Fruit fly (Drosophila melanogaster): ENCODE data around the gene Gr93c.
A peak's percentile ranks its signal among the peaks of the same experiment; 100 is the strongest.

The Gr93c gene

DNA sequence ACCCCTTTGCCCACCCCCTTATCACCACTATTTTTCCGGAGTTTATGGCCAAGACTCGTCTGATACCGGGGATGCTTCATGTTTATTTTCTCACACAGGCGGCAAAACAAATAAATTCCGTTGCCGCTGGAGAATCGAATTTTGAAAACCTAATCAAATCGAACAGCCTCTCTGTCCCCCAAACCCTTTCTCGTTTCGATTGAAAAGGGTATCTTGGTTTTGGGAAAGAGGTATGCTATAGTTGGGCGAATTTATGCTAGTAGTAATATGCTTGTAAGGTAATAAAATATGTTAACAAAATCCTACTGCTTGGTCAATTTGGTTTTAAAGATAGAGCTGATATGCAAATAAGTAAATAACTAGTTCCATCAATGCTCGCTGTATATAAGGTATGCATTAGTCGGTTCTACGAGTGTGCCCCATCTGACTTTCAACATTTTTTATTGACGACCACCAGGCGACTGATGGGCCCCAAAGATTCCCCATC lies 17.0 kb downstream of the Gr93c start (continued):
- TF ChIP-seq CG17328 (GFP tag; IDR thresholded peaks at IDR 0.05) (peak; percentile 91), CG11398 (GFP tag; optimal IDR thresholded peaks at IDR 0.05) (peak; percentile 76), CG11723 (GFP tag; optimal IDR thresholded peaks at IDR 0.05) (no peak), da (GFP tag; optimal IDR thresholded peaks at IDR 0.05) (peak; percentile 55), Dp (GFP tag; optimal IDR thresholded peaks at IDR 0.05) (no peak), CG7745 (tag; optimal IDR thresholded peaks at IDR 0.05) (peak; percentile 39), NK7.1 (GFP tag; optimal IDR thresholded peaks at IDR 0.05) (no peak), CG17361 (GFP tag; IDR thresholded peaks at IDR 0.05) (peak; percentile 66), tna (GFP tag; IDR thresholded peaks at IDR 0.05; ENCODE audit: partially characterized antibody) (no peak), Sry-δ (GFP tag; optimal IDR thresholded peaks at IDR 0.05) (peak; percentile 14), CG12104 (GFP tag; optimal IDR thresholded peaks at IDR 0.05) (peak; percentile 43), Nf-YC (tag; optimal IDR thresholded peaks at IDR 0.05) (no peak), Optix (GFP tag; IDR thresholded peaks at IDR 0.05) (peak; percentile 84), wek (GFP tag; optimal IDR thresholded peaks at IDR 0.05) (no peak), corto (GFP tag; optimal IDR thresholded peaks at IDR 0.05) (no peak), Chrac-16 (GFP tag; optimal IDR thresholded peaks at IDR 0.05) (peak; percentile 80), CG6765 (GFP tag; optimal IDR thresholded peaks at IDR 0.05) (no peak), Sin3A (optimal IDR thresholded peaks at IDR 0.05) (no peak), ro (GFP tag; IDR thresholded peaks at IDR 0.05) (peak; percentile 52; the same call in 1 of the 2 replicates), CG3726 (GFP tag; IDR thresholded peaks at IDR 0.05) (peak; percentile 65; the same call in 2 of the 3 replicates), hkb (optimal IDR thresholded peaks at IDR 0.05) (no peak), hkb (GFP tag; IDR thresholded peaks at IDR 0.05) (peak; percentile 67), nom (GFP tag; optimal IDR thresholded peaks at IDR 0.05) (no peak), yki (optimal IDR thresholded peaks at IDR 0.05) (no peak), MTF-1 (GFP tag; optimal IDR thresholded peaks at IDR 0.05; ENCODE audit: borderline replicate concordance) (peak; percentile 12), Jarid2 (GFP tag; optimal IDR thresholded peaks at IDR 0.05) (no peak), CG8388 (GFP tag; optimal IDR thresholded peaks at IDR 0.05) (peak; percentile 83), ase (GFP tag; IDR thresholded peaks at IDR 0.05) (peak; percentile 23; the same call in 1 of the 3 replicates), zf30C (GFP tag; optimal IDR thresholded peaks at IDR 0.05) (no peak), CG7357 (GFP tag; IDR thresholded peaks at IDR 0.05) (peak; percentile 48; the same call in 1 of the 3 replicates), CG31441 (GFP tag; IDR thresholded peaks at IDR 0.05) (peak; percentile 51; the same call in 1 of the 2 replicates), CG17612 (GFP tag; IDR thresholded peaks at IDR 0.05) (no peak), slou (GFP tag; optimal IDR thresholded peaks at IDR 0.05) (no peak), HmgZ (tag; optimal IDR thresholded peaks at IDR 0.05) (peak; percentile 20), CG12219 (GFP tag; optimal IDR thresholded peaks at IDR 0.05) (peak; percentile 70), CG30020 (tag; optimal IDR thresholded peaks at IDR 0.05) (peak; percentile 23), CG12744 (GFP tag; optimal IDR thresholded peaks at IDR 0.05) (peak; percentile 29), HLH4C (GFP tag; IDR thresholded peaks at IDR 0.05; ENCODE audit: partially characterized antibody) (peak; percentile 72), CG18476 (GFP tag; optimal IDR thresholded peaks at IDR 0.05) (peak; percentile 38), Hey (tag; optimal IDR thresholded peaks at IDR 0.05) (no peak), dimm (GFP tag; IDR thresholded peaks at IDR 0.05) (peak; percentile 53), insv (GFP tag; optimal IDR thresholded peaks at IDR 0.05) (no peak), bbx (GFP tag; IDR thresholded peaks at IDR 0.05; ENCODE audit: partially characterized antibody) (peak; percentile 18; the same call in 1 of the 2 replicates), jigr1 (GFP tag; IDR thresholded peaks at IDR 0.05) (peak; percentile 67; the same call in 2 of the 3 replicates), Rx (GFP tag; IDR thresholded peaks at IDR 0.05) (peak; percentile 61), CG7786 (GFP tag; optimal IDR thresholded peaks at IDR 0.05) (peak; percentile 79), CG5953 (GFP tag; IDR thresholded peaks at IDR 0.05) (0 out of 2 replicates have a peak, but pooled peaks have one; percentile 13), CG10274 (GFP tag; optimal IDR thresholded peaks at IDR 0.05) (no peak), CG9876 (GFP tag; optimal IDR thresholded peaks at IDR 0.05) (peak; percentile 71), abd-A (tag; optimal IDR thresholded peaks at IDR 0.05) (peak; percentile 74), sna (GFP tag; IDR thresholded peaks at IDR 0.05; ENCODE audit: partially characterized antibody) (no peak)

All from whole organism, embryonic.